Worm (Caenorhabditis elegans) whole organism, young adult: Measurements from ENCODE around the gene K08H10.10.

ENCODE experiments used
- B0019.2 ChIP-seq: fragments of 200-800 bp; sonication (Bioruptor generic); conservative IDR thresholded peaks from 2 replicates; pipeline ENCODE4 v1.3.6; 2022; ENCODE audit warnings: missing genetic modification reagents, missing genetic modification characterization, missing compliant biosample characterization
- C06A6.2 ChIP-seq: fragments of 200-800 bp; sonication (Bioruptor generic); conservative IDR thresholded peaks from 2 replicates; pipeline ENCODE4 v1.3.6; 2022; ENCODE audit warnings: missing genetic modification characterization, missing compliant biosample characterization
- C17E4.6 ChIP-seq: fragments of 200-800 bp; sonication (Bioruptor generic); IDR thresholded peaks from 2 replicates; pipeline ENCODE4 v1.3.6; 2022; ENCODE audit warnings: missing genetic modification reagents, missing genetic modification characterization, missing compliant biosample characterization
- F22D6.2 ChIP-seq: sonication (generic microtip); optimal IDR thresholded peaks from 2 replicates; lab custom pipeline; 2016; ENCODE audit warnings: mild to moderate bottlenecking, missing genetic modification characterization, missing compliant biosample characterization
- F23B12.7 ChIP-seq: sonication (generic microtip); optimal IDR thresholded peaks from 2 replicates; lab custom pipeline; 2017; ENCODE audit warnings: missing genetic modification characterization, mild to moderate bottlenecking, missing compliant biosample characterization, antibody characterized with exemption, moderate library complexity; ENCODE audit not compliant: insufficient read depth
- F33H1.4 ChIP-seq: fragments of 200-800 bp; sonication (Bioruptor generic); IDR thresholded peaks from 2 replicates; pipeline ENCODE4 v1.3.6; 2022; ENCODE audit warnings: missing genetic modification reagents, missing genetic modification characterization, missing compliant biosample characterization
- F37B4.10 ChIP-seq: fragments of 200-800 bp; sonication (Bioruptor generic); IDR thresholded peaks from 2 replicates; pipeline ENCODE4 v1.3.6; 2022; ENCODE audit warnings: missing genetic modification characterization, missing compliant biosample characterization
- F39B2.1 ChIP-seq: fragments of 200-800 bp; sonication (Bioruptor generic); IDR thresholded peaks from 2 replicates; pipeline ENCODE4 v1.3.6; 2022; ENCODE audit warnings: missing genetic modification reagents, missing genetic modification characterization, missing compliant biosample characterization
- F52B5.7 ChIP-seq: sonication (generic microtip); optimal IDR thresholded peaks from 2 replicates; lab custom pipeline; 2016; ENCODE audit warnings: mild to moderate bottlenecking, missing genetic modification characterization, missing compliant biosample characterization
- K11D2.4 ChIP-seq: fragments of 200-800 bp; sonication (Bioruptor generic); IDR thresholded peaks from 2 replicates; pipeline ENCODE4 v1.3.6; 2022; ENCODE audit warnings: missing genetic modification reagents, missing genetic modification characterization, missing compliant biosample characterization
- atf-7 ChIP-seq: sonication (generic microtip); optimal IDR thresholded peaks from 2 replicates; lab custom pipeline; 2017; ENCODE audit warnings: mild to moderate bottlenecking, missing genetic modification characterization, missing compliant biosample characterization
- attf-3 ChIP-seq: fragments of 200-800 bp; sonication (Bioruptor generic); conservative IDR thresholded peaks from 2 replicates; pipeline ENCODE4 v1.3.6; 2022; ENCODE audit warnings: missing genetic modification reagents, missing genetic modification characterization, missing compliant biosample characterization
- attf-5 ChIP-seq: fragments of 200-800 bp; sonication (Bioruptor generic); optimal IDR thresholded peaks from 2 replicates; lab custom pipeline; 2018; ENCODE audit warnings: mild to moderate bottlenecking, missing genetic modification characterization, missing compliant biosample characterization
- attf-6 ChIP-seq: fragments of 200-800 bp; sonication (Bioruptor generic); IDR thresholded peaks from 2 replicates; pipeline ENCODE4 v1.3.6; 2022; ENCODE audit warnings: missing genetic modification reagents, missing genetic modification characterization, missing compliant biosample characterization
- bed-2 ChIP-seq: fragments of 200-800 bp; sonication (Bioruptor generic); IDR thresholded peaks from 2 replicates; pipeline ENCODE4 v1.3.6; 2022; ENCODE audit warnings: missing genetic modification reagents, missing genetic modification characterization, missing compliant biosample characterization
- ccch-3 ChIP-seq: fragments of 200-800 bp; sonication (Bioruptor generic); optimal IDR thresholded peaks from 2 replicates; lab custom pipeline; 2018; ENCODE audit warnings: mild to moderate bottlenecking, missing genetic modification characterization, missing compliant biosample characterization
- cebp-1 ChIP-seq, 2 experiments: fragments of 200-800 bp in 1 of 2; sonication (Bioruptor generic) in 1 of 2; sonication (generic microtip) in 1 of 2; IDR thresholded peaks in 1 of 2; optimal IDR thresholded peaks in 1 of 2; 2 replicates each; pipeline versions ENCODE4 v1.3.6 to Lab custom; 2017 to 2022; ENCODE audit warnings: missing compliant biosample characterization in 2 of 2, missing genetic modification characterization in 2 of 2, mild to moderate bottlenecking in 1 of 2, missing genetic modification reagents in 1 of 2, moderate library complexity in 1 of 2
- ceh-100 ChIP-seq: fragments of 200-800 bp; sonication (Bioruptor generic); IDR thresholded peaks from 2 replicates; pipeline ENCODE4 v1.3.6; 2022; ENCODE audit warnings: missing genetic modification reagents, missing genetic modification characterization, missing compliant biosample characterization
- ceh-27 ChIP-seq: fragments of 200-800 bp; sonication (Bioruptor generic); optimal IDR thresholded peaks from 2 replicates; lab custom pipeline; 2018; ENCODE audit warnings: mild to moderate bottlenecking, missing genetic modification characterization, moderate library complexity, missing compliant biosample characterization
- ceh-40 ChIP-seq: fragments of 200-800 bp; sonication (Bioruptor generic); IDR thresholded peaks from 2 replicates; pipeline ENCODE4 v1.3.6; 2022; ENCODE audit warnings: missing genetic modification characterization, missing compliant biosample characterization
- ceh-79 ChIP-seq: sonication (generic microtip); optimal IDR thresholded peaks from 2 replicates; lab custom pipeline; 2017; ENCODE audit warnings: mild to moderate bottlenecking, missing genetic modification characterization, missing compliant biosample characterization
- ceh-91 ChIP-seq: fragments of 200-800 bp; sonication (Bioruptor generic); IDR thresholded peaks from 2 replicates; pipeline ENCODE4 v1.3.6; 2022; ENCODE audit warnings: missing genetic modification reagents, missing genetic modification characterization, missing compliant biosample characterization
- efl-1 ChIP-seq: fragments of 150-350 bp; optimal IDR thresholded peaks from 2 replicates; lab custom pipeline; 2014; ENCODE audit warnings: missing biosample characterization, missing genetic modification reagents, missing genetic modification characterization
- egl-18 ChIP-seq: fragments of 200-800 bp; sonication (Bioruptor generic); IDR thresholded peaks from 2 replicates; pipeline ENCODE4 v1.3.6; 2022; ENCODE audit warnings: missing genetic modification reagents, missing genetic modification characterization, missing compliant biosample characterization
- egl-44 ChIP-seq: fragments of 200-800 bp; sonication (Bioruptor generic); IDR thresholded peaks from 2 replicates; pipeline ENCODE4 v1.3.6; 2022; ENCODE audit warnings: missing genetic modification reagents, missing genetic modification characterization, missing compliant biosample characterization
- ets-4 ChIP-seq: fragments of 200-800 bp; sonication (Bioruptor generic); optimal IDR thresholded peaks from 2 replicates; lab custom pipeline; 2018; ENCODE audit warnings: mild to moderate bottlenecking, missing genetic modification characterization, missing compliant biosample characterization
- gei-17 ChIP-seq: fragments of 200-800 bp; sonication (Bioruptor generic); optimal IDR thresholded peaks from 2 replicates; lab custom pipeline; 2018; ENCODE audit warnings: mild to moderate bottlenecking, missing genetic modification characterization, missing compliant biosample characterization
- hmg-1.2 ChIP-seq: fragments of 200-800 bp; sonication (Bioruptor generic); IDR thresholded peaks from 2 replicates; pipeline ENCODE4 v1.3.6; 2022; ENCODE audit warnings: missing genetic modification reagents, missing genetic modification characterization, missing compliant biosample characterization
- hmg-20 ChIP-seq: fragments of 200-800 bp; sonication (Bioruptor generic); IDR thresholded peaks from 2 replicates; pipeline ENCODE4 v1.3.6; 2022; ENCODE audit warnings: missing genetic modification reagents, missing genetic modification characterization, missing compliant biosample characterization
- let-526 ChIP-seq: fragments of 200-800 bp; sonication (Bioruptor generic); IDR thresholded peaks from 2 replicates; pipeline ENCODE4 v1.3.6; 2022; ENCODE audit warnings: missing genetic modification reagents, missing genetic modification characterization, missing compliant biosample characterization
- lin-40 ChIP-seq: sonication (generic microtip); optimal IDR thresholded peaks from 2 replicates; lab custom pipeline; 2016; ENCODE audit warnings: missing genetic modification characterization, mild to moderate bottlenecking, missing compliant biosample characterization, missing genotype, missing genetic modification reagents
- lin-54 ChIP-seq: fragments of 200-800 bp; sonication (Bioruptor generic); optimal IDR thresholded peaks from 2 replicates; lab custom pipeline; 2018; ENCODE audit warnings: mild to moderate bottlenecking, missing genetic modification characterization, missing compliant biosample characterization
- madf-3 ChIP-seq: fragments of 200-800 bp; sonication (Bioruptor generic); IDR thresholded peaks from 2 replicates; pipeline ENCODE4 v1.3.6; 2022; ENCODE audit warnings: missing genetic modification reagents, missing genetic modification characterization, missing compliant biosample characterization
- madf-8 ChIP-seq: fragments of 200-800 bp; sonication (Bioruptor generic); conservative IDR thresholded peaks from 2 replicates; pipeline ENCODE4 v1.3.6; 2022; ENCODE audit warnings: missing genetic modification reagents, missing genetic modification characterization, missing compliant biosample characterization
- nfya-1 ChIP-seq: sonication (generic microtip); optimal IDR thresholded peaks from 2 replicates; lab custom pipeline; 2017; ENCODE audit warnings: antibody characterized with exemption, missing compliant biosample characterization, missing genetic modification characterization, borderline replicate concordance; ENCODE audit not compliant: insufficient read depth
- nfya-2 ChIP-seq: fragments of 200-800 bp; sonication (Bioruptor generic); IDR thresholded peaks from 2 replicates; pipeline ENCODE4 v1.3.6; 2022; ENCODE audit warnings: missing genetic modification reagents, missing genetic modification characterization, missing compliant biosample characterization
- nfyb-1 ChIP-seq: fragments of 200-800 bp; sonication (Bioruptor generic); IDR thresholded peaks from 2 replicates; pipeline ENCODE4 v1.3.6; 2022; ENCODE audit warnings: missing genetic modification reagents, missing genetic modification characterization, missing compliant biosample characterization
- nhr-80 ChIP-seq: sonication (generic microtip); optimal IDR thresholded peaks from 2 replicates; lab custom pipeline; 2016; ENCODE audit warnings: missing genetic modification characterization, missing compliant biosample characterization
- nhr-90 ChIP-seq: sonication (generic microtip); optimal IDR thresholded peaks from 2 replicates; lab custom pipeline; 2016; ENCODE audit warnings: missing genotype, mild to moderate bottlenecking, missing genetic modification characterization, missing compliant biosample characterization
- rpc-1 ChIP-seq, 2 experiments: fragments of 150-350 bp in 1 of 2; sonication (generic microtip) in 1 of 2; optimal IDR thresholded peaks; 2 replicates each; lab custom pipeline; 2014 to 2018; ENCODE audit warnings: missing biosample characterization in 1 of 2, missing genetic modification characterization in 1 of 2, missing genetic modification reagents in 1 of 2, missing genotype in 1 of 2
- snpc-1.3 ChIP-seq: sonication (generic microtip); optimal IDR thresholded peaks from 2 replicates; lab custom pipeline; 2017; ENCODE audit warnings: missing genetic modification characterization, mild to moderate bottlenecking, missing compliant biosample characterization, antibody characterized with exemption, moderate library complexity, missing genotype, missing genetic modification reagents; ENCODE audit not compliant: insufficient read depth
- snpc-4 ChIP-seq, 5 experiments: fragments of 150-350 bp in 1 of 5; sonication (generic microtip) in 4 of 5; optimal IDR thresholded peaks; 2 replicates each; lab custom pipeline; 2014 to 2018; ENCODE audit warnings: missing genetic modification characterization in 5 of 5, missing biosample characterization in 3 of 5, antibody characterized with exemption in 2 of 5, mild to moderate bottlenecking in 2 of 5, missing compliant biosample characterization in 2 of 5, missing genotype in 2 of 5, moderate library complexity in 2 of 5, missing genetic modification reagents in 1 of 5
- unc-130 ChIP-seq: sonication (generic microtip); optimal IDR thresholded peaks from 2 replicates; lab custom pipeline; 2016; ENCODE audit warnings: missing genetic modification reagents, missing genetic modification characterization, missing compliant biosample characterization
- zfh-2 ChIP-seq: fragments of 200-800 bp; sonication (Bioruptor generic); conservative IDR thresholded peaks from 2 replicates; pipeline ENCODE4 v1.3.6; 2022; ENCODE audit warnings: missing genetic modification reagents, missing genetic modification characterization, missing compliant biosample characterization
- zim-3 ChIP-seq: sonication (generic microtip); optimal IDR thresholded peaks from 2 replicates; lab custom pipeline; 2017; ENCODE audit warnings: mild to moderate bottlenecking, missing genetic modification characterization, moderate library complexity, missing compliant biosample characterization

The K08H10.10 gene

DNA sequence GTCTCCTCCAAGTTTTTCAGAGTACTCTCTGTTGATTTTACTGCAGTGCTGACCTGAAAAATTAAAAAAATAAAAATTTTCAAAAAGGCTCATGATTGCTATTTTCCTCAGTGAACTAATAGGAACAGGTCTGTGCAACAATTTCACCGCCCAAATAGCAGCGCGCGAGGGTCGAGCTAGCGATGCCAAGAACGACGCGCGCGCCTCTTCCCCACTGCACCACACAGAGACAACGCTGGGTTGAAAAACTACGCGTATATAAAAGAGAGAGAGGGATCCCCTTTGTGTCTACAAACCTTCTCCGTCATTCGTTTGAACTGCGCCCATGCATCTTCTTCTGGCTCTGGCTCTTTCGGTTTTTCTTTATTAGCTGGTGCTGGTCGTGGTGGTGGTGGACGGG lies 30.7 kb upstream of the K08H10.10 start (continued):
- peak; percentile 99 for TF ChIP-seq rpc-1 (optimal IDR thresholded peaks at IDR 0.05; lab: Kevin White, UChicago)
- TF ChIP-seq rpc-1 (tag; optimal IDR thresholded peaks at IDR 0.05; lab: Kevin White, UChicago), result peak; percentile 99
- peak; percentile 78 for TF ChIP-seq hmg-1.2 (GFP tag; lab: Robert Waterston, UW)
- peak; percentile 85 for TF ChIP-seq attf-5 (GFP tag; lab: Kevin White, UChicago)
- peak; percentile 43; the same call in 1 of the 2 replicates for TF ChIP-seq K11D2.4 (GFP tag; lab: Robert Waterston, UW)
- peak; percentile 49 for TF ChIP-seq ccch-3 (GFP tag; lab: Kevin White, UChicago)
- TF ChIP-seq F22D6.2, result peak; percentile 36
- TF ChIP-seq bed-2 (GFP tag; lab: Robert Waterston, UW), result no peak
- peak; percentile 92 for TF ChIP-seq zfh-2 (GFP tag; lab: Robert Waterston, UW)
- 0 out of 2 replicates have a peak, but pooled peaks have one; percentile 65 for TF ChIP-seq F37B4.10
- peak; percentile 84 for TF ChIP-seq ets-4 (GFP tag; lab: Kevin White, UChicago)
- TF ChIP-seq egl-18, result 0 out of 2 replicates have a peak, but pooled peaks have one; percentile 60
- peak; percentile 81 for TF ChIP-seq lin-54
- peak; percentile 83 for TF ChIP-seq madf-3
- peak; percentile 93 for TF ChIP-seq nfyb-1 (GFP tag; lab: Robert Waterston, UW)
- peak; percentile 27 for TF ChIP-seq gei-17
- no peak for TF ChIP-seq nfya-1 (tag; lab: Kevin White, UChicago)
- no peak; the same call in 1 of the 2 replicates for TF ChIP-seq ceh-91 (GFP tag; lab: Robert Waterston, UW)
- TF ChIP-seq nhr-90 (tag; lab: Kevin White, UChicago), result peak; percentile 97
- peak; percentile 56 for TF ChIP-seq nhr-80 (tag; lab: Kevin White, UChicago)
- TF ChIP-seq attf-3, result peak; percentile 43
- TF ChIP-seq egl-44 (GFP tag; lab: Robert Waterston, UW), result peak; percentile 92
- peak; percentile 78 for TF ChIP-seq ceh-27 (GFP tag; lab: Kevin White, UChicago)
- TF ChIP-seq F33H1.4 (GFP tag; lab: Robert Waterston, UW), result 0 out of 2 replicates have a peak, but pooled peaks have one; percentile 33
- TF ChIP-seq C17E4.6 (GFP tag; lab: Robert Waterston, UW), result peak; percentile 72; the same call in 1 of the 2 replicates
- peak; percentile 40; the same call in 1 of the 2 replicates for TF ChIP-seq attf-6 (GFP tag; lab: Robert Waterston, UW)
- TF ChIP-seq snpc-4 (GFP tag; optimal IDR thresholded peaks at IDR 0.05; lab: Kevin White, UChicago), result peak; percentile 87
- TF ChIP-seq snpc-4 (tag; optimal IDR thresholded peaks at IDR 0.05; lab: Kevin White, UChicago), result peak in 3 of 4 experiments; percentile 72 to 78 (median 74)
- TF ChIP-seq ceh-40, result peak; percentile 81; the same call in 1 of the 2 replicates
- TF ChIP-seq efl-1 (GFP tag; lab: Kevin White, UChicago), result peak; percentile 32
- peak; percentile 76 for TF ChIP-seq unc-130 (GFP tag; lab: Kevin White, UChicago)
- peak; percentile 94 for TF ChIP-seq F23B12.7 (tag; lab: Kevin White, UChicago)
- TF ChIP-seq F52B5.7 (tag; lab: Kevin White, UChicago), result peak; percentile 91
- no peak for TF ChIP-seq B0019.2 (GFP tag; lab: Robert Waterston, UW)
- 0 out of 2 replicates have a peak, but pooled peaks have one; percentile 16 for TF ChIP-seq madf-8
- TF ChIP-seq ceh-79 (tag; lab: Kevin White, UChicago), result peak; percentile 94
- peak; percentile 77 for TF ChIP-seq lin-40 (tag; lab: Kevin White, UChicago)
- peak; percentile 80 for TF ChIP-seq atf-7 (tag; lab: Kevin White, UChicago)
- TF ChIP-seq nfya-2, result no peak
- TF ChIP-seq zim-3 (tag; lab: Kevin White, UChicago), result peak; percentile 94
- no peak for TF ChIP-seq cebp-1 (GFP tag; IDR thresholded peaks at IDR 0.05; lab: Robert Waterston, UW)
- peak; percentile 83 for TF ChIP-seq cebp-1 (tag; optimal IDR thresholded peaks at IDR 0.05; lab: Kevin White, UChicago)
- peak; percentile 76 for TF ChIP-seq ceh-100 (GFP tag; lab: Robert Waterston, UW)
- TF ChIP-seq C06A6.2 (GFP tag; lab: Robert Waterston, UW), result peak; percentile 61
- TF ChIP-seq hmg-20 (GFP tag; lab: Robert Waterston, UW), result peak; percentile 90
- TF ChIP-seq F39B2.1 (GFP tag; lab: Robert Waterston, UW), result peak; percentile 47; the same call in 1 of the 2 replicates
- TF ChIP-seq snpc-1.3 (tag; lab: Kevin White, UChicago), result peak; percentile 92
- TF ChIP-seq let-526 (GFP tag; lab: Robert Waterston, UW), result 0 out of 2 replicates have a peak, but pooled peaks have one; percentile 34
